Fruit fly (Drosophila melanogaster) Kc167 (cell line): ENCODE data around the gene CG9312.

Experiments used
- h ChIP-seq: fragments of >200 bp; optimal IDR thresholded peaks from 3 replicates; lab custom pipeline; 2018; ENCODE audit warnings: missing external identifiers
- psq ChIP-seq: fragments of >200 bp; optimal IDR thresholded peaks from 2 replicates; lab custom pipeline; 2017; ENCODE audit warnings: missing external identifiers

DNA sequence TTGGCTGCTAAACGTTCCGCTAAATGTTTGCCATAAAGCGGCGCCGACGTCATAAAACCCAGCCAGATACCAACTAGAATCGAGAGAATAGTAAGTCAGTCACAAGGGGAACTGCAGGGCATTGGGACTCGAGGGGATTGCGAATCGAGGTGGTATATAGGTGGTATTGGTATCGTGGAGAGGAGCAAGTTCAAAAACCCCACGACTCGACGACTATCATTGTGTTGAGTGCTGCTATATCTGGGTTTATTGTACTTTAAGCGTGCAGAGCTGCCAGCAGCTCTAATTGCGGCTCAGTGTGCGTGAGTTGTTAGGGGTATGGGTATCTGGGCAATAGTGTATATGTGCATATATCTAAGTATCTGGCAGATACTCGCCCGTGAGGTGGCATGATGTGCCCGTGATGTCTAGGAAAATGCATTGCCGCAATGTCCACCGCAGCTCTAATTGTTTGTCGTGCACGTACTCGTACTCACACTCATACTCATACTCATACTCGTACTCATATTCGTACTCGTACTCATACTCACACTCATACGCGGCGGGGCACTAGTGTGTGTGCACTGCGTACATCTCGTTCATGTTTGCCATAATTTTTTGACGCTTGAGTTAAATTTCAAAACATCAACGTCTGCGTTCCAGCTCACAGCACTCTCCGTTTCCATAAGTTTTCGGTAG, 40.6 kb downstream of the CG9312 start:
- no peak for TF ChIP-seq psq
- no peak for TF ChIP-seq h
